Fruit fly (Drosophila melanogaster) whole organism, embryonic: ENCODE data around the gene w-cup.

ENCODE experiments used
- Adf1 ChIP-seq: fragments of 200-800 bp; sonication (Bioruptor generic); IDR thresholded peaks from 2 replicates; pipeline ENCODE4 v1.3.6; 2022; ENCODE audit warnings: missing biosample characterization, missing genetic modification characterization
- Antp ChIP-seq: fragments of 200-800 bp; sonication (Bioruptor generic); optimal IDR thresholded peaks from 3 replicates; lab custom pipeline; 2016; ENCODE audit warnings: missing biosample characterization, missing genetic modification characterization
- B-H1 ChIP-seq: fragments of 200-800 bp; sonication (Bioruptor generic); IDR thresholded peaks from 3 replicates; pipeline ENCODE4 v1.3.6; 2022; ENCODE audit warnings: missing biosample characterization, missing genetic modification characterization
- BtbVII ChIP-seq: fragments of 200-800 bp; sonication (Bioruptor generic); optimal IDR thresholded peaks from 3 replicates; lab custom pipeline; 2017; ENCODE audit warnings: missing biosample characterization, mild to moderate bottlenecking, missing genetic modification characterization
- C15 ChIP-seq: fragments of 200-800 bp; sonication (Bioruptor generic); IDR thresholded peaks from 3 replicates; pipeline ENCODE4 v1.3.6; 2022; ENCODE audit warnings: missing biosample characterization, missing genetic modification characterization
- CG1024 ChIP-seq: fragments of 200-800 bp; sonication (Bioruptor generic); IDR thresholded peaks from 2 replicates; pipeline ENCODE4 v1.3.6; 2022; ENCODE audit warnings: missing biosample characterization, missing genetic modification characterization
- CG10321 ChIP-seq: fragments of 200-800 bp; sonication (Bioruptor generic); IDR thresholded peaks from 2 replicates; pipeline ENCODE4 v1.3.6; 2022; ENCODE audit warnings: missing biosample characterization, missing genetic modification characterization
- CG10462 ChIP-seq: fragments of 200-800 bp; sonication (Bioruptor generic); optimal IDR thresholded peaks from 2 replicates; lab custom pipeline; 2016; ENCODE audit warnings: missing biosample characterization, missing genetic modification characterization
- CG11504 ChIP-seq: fragments of 200-800 bp; sonication (Bioruptor generic); optimal IDR thresholded peaks from 3 replicates; lab custom pipeline; 2019; ENCODE audit warnings: missing biosample characterization, mild to moderate bottlenecking, missing genetic modification characterization, moderate library complexity
- CG12219 ChIP-seq: fragments of 200-800 bp; sonication (Bioruptor generic); optimal IDR thresholded peaks from 3 replicates; lab custom pipeline; 2018; ENCODE audit warnings: missing biosample characterization, mild to moderate bottlenecking, missing genetic modification characterization
- CG12299 ChIP-seq: fragments of 200-800 bp; sonication (Bioruptor generic); optimal IDR thresholded peaks from 2 replicates; lab custom pipeline; 2018; ENCODE audit warnings: missing biosample characterization, mild to moderate bottlenecking, missing genetic modification characterization
- CG13424 ChIP-seq: fragments of 200-800 bp; sonication (Bioruptor generic); optimal IDR thresholded peaks from 2 replicates; lab custom pipeline; 2019; ENCODE audit warnings: missing biosample characterization, mild to moderate bottlenecking, missing genetic modification characterization, moderate library complexity
- CG15011 ChIP-seq: fragments of 200-800 bp; sonication (Bioruptor generic); optimal IDR thresholded peaks from 3 replicates; lab custom pipeline; 2018; ENCODE audit warnings: missing biosample characterization, mild to moderate bottlenecking, missing genetic modification characterization
- CG15601 ChIP-seq: fragments of 200-800 bp; sonication (Bioruptor generic); optimal IDR thresholded peaks from 3 replicates; lab custom pipeline; 2019; ENCODE audit warnings: missing biosample characterization, mild to moderate bottlenecking, missing genetic modification characterization, moderate library complexity
- CG16813 ChIP-seq: fragments of 200-800 bp; sonication (Bioruptor generic); IDR thresholded peaks from 3 replicates; pipeline ENCODE4 v1.3.6; 2022; ENCODE audit warnings: missing biosample characterization, missing genetic modification characterization; ENCODE audit not compliant: partially characterized antibody
- CG17186 ChIP-seq: fragments of 200-800 bp; sonication (Bioruptor generic); optimal IDR thresholded peaks from 3 replicates; lab custom pipeline; 2017; ENCODE audit warnings: missing biosample characterization, missing genetic modification reagents, missing genetic modification characterization
- CG18262 ChIP-seq: fragments of 200-800 bp; optimal IDR thresholded peaks from 3 replicates; lab custom pipeline; 2019; ENCODE audit warnings: missing biosample characterization, mild to moderate bottlenecking, missing genetic modification characterization, moderate library complexity
- CG2129 ChIP-seq: fragments of 200-800 bp; sonication (Bioruptor generic); IDR thresholded peaks from 2 replicates; pipeline ENCODE4 v1.3.6; 2022; ENCODE audit warnings: missing biosample characterization, missing genetic modification characterization; ENCODE audit not compliant: partially characterized antibody
- CG2875 ChIP-seq: fragments of 200-800 bp; sonication (Bioruptor generic); optimal IDR thresholded peaks from 2 replicates; lab custom pipeline; 2017; ENCODE audit warnings: missing biosample characterization, mild to moderate bottlenecking, missing genetic modification characterization, missing genetic modification reagents
- CG32767 ChIP-seq: fragments of 200-800 bp; sonication (Bioruptor generic); IDR thresholded peaks from 2 replicates; pipeline ENCODE4 v1.3.6; 2022; ENCODE audit warnings: missing biosample characterization, missing genetic modification characterization
- CG33213 ChIP-seq: fragments of 200-800 bp; sonication (Bioruptor generic); optimal IDR thresholded peaks from 3 replicates; lab custom pipeline; 2016; ENCODE audit warnings: missing biosample characterization, missing genetic modification characterization
- CG34224 ChIP-seq: fragments of 200-800 bp; sonication (Bioruptor generic); IDR thresholded peaks from 3 replicates; pipeline ENCODE4 v1.3.6; 2022; ENCODE audit warnings: missing biosample characterization, missing genetic modification characterization; ENCODE audit not compliant: partially characterized antibody
- CG8944 ChIP-seq: fragments of 200-800 bp; sonication (Bioruptor generic); optimal IDR thresholded peaks from 3 replicates; lab custom pipeline; 2016; ENCODE audit warnings: missing biosample characterization, missing genetic modification characterization
- CG9609 ChIP-seq: fragments of 200-800 bp; sonication (Bioruptor generic); optimal IDR thresholded peaks from 3 replicates; lab custom pipeline; 2016; ENCODE audit warnings: missing biosample characterization, missing genetic modification characterization
- CG9932 ChIP-seq: fragments of 200-800 bp; sonication (Bioruptor generic); IDR thresholded peaks from 2 replicates; pipeline ENCODE4 v1.3.6; 2022; ENCODE audit warnings: missing biosample characterization, missing genetic modification characterization
- CoRest ChIP-seq: fragments of 200-800 bp; sonication (Bioruptor generic); optimal IDR thresholded peaks from 3 replicates; lab custom pipeline; 2018; ENCODE audit warnings: missing biosample characterization, mild to moderate bottlenecking, missing genetic modification characterization, moderate library complexity
- Dp ChIP-seq: fragments of 200-800 bp; sonication (Bioruptor generic); optimal IDR thresholded peaks from 2 replicates; lab custom pipeline; 2018; ENCODE audit warnings: missing biosample characterization, mild to moderate bottlenecking, missing genetic modification characterization, moderate library complexity
- Ets97D ChIP-seq: fragments of 200-800 bp; sonication (Bioruptor generic); optimal IDR thresholded peaks from 3 replicates; lab custom pipeline; 2016; ENCODE audit warnings: missing biosample characterization, missing genetic modification characterization
- Lim3 ChIP-seq: fragments of 200-800 bp; sonication (Bioruptor generic); IDR thresholded peaks from 2 replicates; pipeline ENCODE4 v1.3.6; 2022; ENCODE audit warnings: missing biosample characterization, missing genetic modification characterization
- Mes4 ChIP-seq: fragments of 200-800 bp; sonication (Bioruptor generic); optimal IDR thresholded peaks from 2 replicates; lab custom pipeline; 2016; ENCODE audit warnings: missing biosample characterization, missing genetic modification characterization
- NC2β ChIP-seq: fragments of 200-800 bp; sonication (Bioruptor generic); optimal IDR thresholded peaks from 2 replicates; lab custom pipeline; 2016; ENCODE audit warnings: missing biosample characterization, missing genetic modification characterization
- NK7.1 ChIP-seq: fragments of 200-800 bp; sonication (Bioruptor generic); optimal IDR thresholded peaks from 3 replicates; lab custom pipeline; 2016; ENCODE audit warnings: missing biosample characterization, missing genetic modification characterization
- Nf-YB ChIP-seq: fragments of 200-800 bp; sonication (Bioruptor generic); optimal IDR thresholded peaks from 3 replicates; lab custom pipeline; 2019; ENCODE audit warnings: missing biosample characterization, mild to moderate bottlenecking, missing genetic modification characterization, moderate library complexity
- Optix ChIP-seq: fragments of 200-800 bp; sonication (Bioruptor generic); IDR thresholded peaks from 3 replicates; pipeline ENCODE4 v1.3.6; 2022; ENCODE audit warnings: missing biosample characterization, missing genetic modification characterization
- Ssrp ChIP-seq: fragments of 200-800 bp; sonication (Bioruptor generic); optimal IDR thresholded peaks from 2 replicates; lab custom pipeline; 2018; ENCODE audit warnings: missing biosample characterization, mild to moderate bottlenecking, missing genetic modification characterization, moderate library complexity
- al ChIP-seq: fragments of 200-800 bp; sonication (Bioruptor generic); IDR thresholded peaks from 2 replicates; pipeline ENCODE4 v1.3.6; 2022; ENCODE audit warnings: missing biosample characterization, missing genetic modification characterization
- aop ChIP-seq: fragments of 200-800 bp; sonication (Bioruptor generic); IDR thresholded peaks from 2 replicates; pipeline ENCODE4 v1.3.6; 2022; ENCODE audit warnings: missing biosample characterization, missing genetic modification characterization
- bbx ChIP-seq: fragments of 200-800 bp; sonication (Bioruptor generic); IDR thresholded peaks from 2 replicates; pipeline ENCODE4 v1.3.6; 2022; ENCODE audit warnings: missing biosample characterization, missing genetic modification characterization; ENCODE audit not compliant: partially characterized antibody
- cad ChIP-seq: fragments of >200 bp; optimal IDR thresholded peaks from 2 replicates; lab custom pipeline; 2017; ENCODE audit warnings: missing biosample characterization, missing genetic modification characterization
- eyg ChIP-seq: fragments of 200-800 bp; sonication (Bioruptor generic); optimal IDR thresholded peaks from 3 replicates; lab custom pipeline; 2016; ENCODE audit warnings: missing biosample characterization, missing genetic modification characterization
- fd3F ChIP-seq: fragments of 200-800 bp; sonication (Bioruptor generic); optimal IDR thresholded peaks from 2 replicates; lab custom pipeline; 2018; ENCODE audit warnings: missing biosample characterization, mild to moderate bottlenecking, missing genetic modification characterization, moderate library complexity
- gsb ChIP-seq: fragments of 200-800 bp; sonication (Bioruptor generic); IDR thresholded peaks from 2 replicates; pipeline ENCODE4 v1.3.6; 2022; ENCODE audit warnings: missing biosample characterization, missing genetic modification characterization
- lab ChIP-seq: fragments of 200-800 bp; sonication (Bioruptor generic); optimal IDR thresholded peaks from 3 replicates; lab custom pipeline; 2017; ENCODE audit warnings: missing biosample characterization, missing genetic modification characterization, mild to moderate bottlenecking, moderate library complexity, missing genetic modification reagents
- pfk ChIP-seq: fragments of 200-800 bp; sonication (Bioruptor generic); optimal IDR thresholded peaks from 2 replicates; lab custom pipeline; 2018; ENCODE audit warnings: missing biosample characterization, mild to moderate bottlenecking, missing genetic modification characterization, moderate library complexity
- pho ChIP-seq: fragments of 200-800 bp; sonication (Bioruptor generic); optimal IDR thresholded peaks from 2 replicates; lab custom pipeline; 2016; ENCODE audit warnings: missing biosample characterization, missing genetic modification characterization
- pita ChIP-seq: fragments of 200-800 bp; sonication (Bioruptor generic); optimal IDR thresholded peaks from 2 replicates; lab custom pipeline; 2017; ENCODE audit warnings: missing biosample characterization, mild to moderate bottlenecking, missing genetic modification characterization
- rib ChIP-seq: fragments of 200-800 bp; sonication (Bioruptor generic); IDR thresholded peaks from 2 replicates; pipeline ENCODE4 v1.3.6; 2022; ENCODE audit warnings: missing biosample characterization, missing genetic modification characterization
- schlank ChIP-seq: fragments of 200-800 bp; sonication (Bioruptor generic); optimal IDR thresholded peaks from 2 replicates; lab custom pipeline; 2018; ENCODE audit warnings: missing biosample characterization, mild to moderate bottlenecking, missing genetic modification characterization
- seq ChIP-seq: fragments of 200-800 bp; sonication (Bioruptor generic); IDR thresholded peaks from 2 replicates; pipeline ENCODE4 v1.3.6; 2022; ENCODE audit warnings: missing biosample characterization, missing genetic modification characterization
- stc ChIP-seq: fragments of 200-800 bp; sonication (Bioruptor generic); IDR thresholded peaks from 2 replicates; pipeline ENCODE4 v1.3.6; 2022; ENCODE audit warnings: missing biosample characterization, missing genetic modification characterization
- zf30C ChIP-seq: fragments of 200-800 bp; sonication (Bioruptor generic); optimal IDR thresholded peaks from 3 replicates; lab custom pipeline; 2018; ENCODE audit warnings: missing biosample characterization, mild to moderate bottlenecking, missing genetic modification characterization

The w-cup gene

dm6 chr2L:10616767-10617166 lies 39.2 kb upstream of the w-cup start (continued):
- TF ChIP-seq fd3F (GFP tag; lab: Kevin White, UChicago) (peak; percentile 21), CG9932 (no peak), pita (no peak), Nf-YB (GFP tag; lab: Kevin White, UChicago) (peak; percentile 35), pfk (GFP tag; lab: Kevin White, UChicago) (no peak), zf30C (GFP tag; lab: Kevin White, UChicago) (no peak), CG34224 (GFP tag; lab: Robert Waterston, UW) (no peak), schlank (tag; lab: Kevin White, UChicago) (no peak), CG12219 (GFP tag; lab: Kevin White, UChicago) (peak; percentile 69), CoRest (tag; lab: Kevin White, UChicago) (peak; percentile 72), Optix (peak; percentile 71; the same call in 2 of the 3 replicates), CG15011 (GFP tag; lab: Kevin White, UChicago) (peak; percentile 38), CG15601 (tag; lab: Kevin White, UChicago) (peak; percentile 73), cad (no peak), Antp (GFP tag; lab: Kevin White, UChicago) (peak; percentile 48), Lim3 (GFP tag; lab: Robert Waterston, UW) (no peak), CG17186 (GFP tag; lab: Kevin White, UChicago) (peak; percentile 24), NC2β (GFP tag; lab: Kevin White, UChicago) (peak; percentile 54), CG10462 (GFP tag; lab: Kevin White, UChicago) (peak; percentile 6), CG2129 (GFP tag; lab: Robert Waterston, UW) (no peak), BtbVII (peak; percentile 34), CG16813 (GFP tag; lab: Robert Waterston, UW) (no peak), eyg (GFP tag; lab: Kevin White, UChicago) (peak; percentile 46), gsb (GFP tag; lab: Robert Waterston, UW) (peak; percentile 65), aop (GFP tag; lab: Robert Waterston, UW) (no peak; the same call in 1 of the 2 replicates), lab (GFP tag; lab: Kevin White, UChicago) (peak; percentile 73), Adf1 (GFP tag; lab: Robert Waterston, UW) (no peak), B-H1 (GFP tag; lab: Robert Waterston, UW) (peak; percentile 61), pho (GFP tag; lab: Kevin White, UChicago) (peak; percentile 4), CG18262 (tag; lab: Kevin White, UChicago) (peak; percentile 83), seq (GFP tag; lab: Robert Waterston, UW) (peak; percentile 81), NK7.1 (GFP tag; lab: Kevin White, UChicago) (peak; percentile 37), CG13424 (peak; percentile 68), Ets97D (GFP tag; lab: Kevin White, UChicago) (no peak), Mes4 (GFP tag; lab: Kevin White, UChicago) (peak; percentile 55), CG10321 (GFP tag; lab: Robert Waterston, UW) (peak; percentile 12; the same call in 1 of the 2 replicates), CG12299 (tag; lab: Kevin White, UChicago) (no peak), CG32767 (GFP tag; lab: Robert Waterston, UW) (peak; percentile 79), C15 (0 out of 3 replicates have a peak, but pooled peaks have one; percentile 41), Ssrp (peak; percentile 68), CG11504 (tag; lab: Kevin White, UChicago) (peak; percentile 99), rib (GFP tag; lab: Robert Waterston, UW) (no peak), CG8944 (GFP tag; lab: Kevin White, UChicago) (peak; percentile 58), CG1024 (GFP tag; lab: Robert Waterston, UW) (peak; percentile 50; the same call in 1 of the 2 replicates), Dp (GFP tag; lab: Kevin White, UChicago) (no peak), stc (peak; percentile 89), CG2875 (GFP tag; lab: Kevin White, UChicago) (peak; percentile 62), CG9609 (GFP tag; lab: Kevin White, UChicago) (peak; percentile 49), CG33213 (peak; percentile 58), bbx (GFP tag; lab: Robert Waterston, UW) (no peak), al (GFP tag; lab: Robert Waterston, UW) (0 out of 2 replicates have a peak, but pooled peaks have one; percentile 37)
